Fruit fly (Drosophila melanogaster): ENCODE measurements around the gene Eh.

The Eh gene

dm6 chr3R:17430481-17430880 is 18.2 kb downstream of the Eh start (continued):
- TF ChIP-seq CG11294 (GFP tag; IDR thresholded peaks at IDR 0.05) (peak; percentile 30; the same call in 1 of the 2 replicates), net (GFP tag; optimal IDR thresholded peaks at IDR 0.05) (peak; percentile 23), CG4318 (GFP tag; optimal IDR thresholded peaks at IDR 0.05) (peak; percentile 27), lz (GFP tag; optimal IDR thresholded peaks at IDR 0.05) (no peak), CG3919 (GFP tag; optimal IDR thresholded peaks at IDR 0.05) (peak; percentile 8), Gug (GFP tag; IDR thresholded peaks at IDR 0.05) (peak; percentile 40; the same call in 1 of the 2 replicates), topi (GFP tag; optimal IDR thresholded peaks at IDR 0.05) (no peak), CG7368 (GFP tag; optimal IDR thresholded peaks at IDR 0.05) (no peak)

- TF ChIP-seq Met (GFP tag; optimal IDR thresholded peaks at IDR 0.05) (no peak), CG15336 (GFP tag; IDR thresholded peaks at IDR 0.05) (no peak), CG7368 (GFP tag; optimal IDR thresholded peaks at IDR 0.05) (no peak), Hr39 (GFP tag; optimal IDR thresholded peaks at IDR 0.05) (no peak)
Measured at dm6 chr3R:17426265-17426664, 22.4 kb downstream of the Eh start.

dm6 chr3R:17425417-17425915 is 23.2 kb downstream of the Eh start, which contains the start of gene cysu:
Gene cysu (plus strand): TSS chr3R:17425768.
- TF ChIP-seq Hr38 (GFP tag; optimal IDR thresholded peaks at IDR 0.05) (no peak), fkh (GFP tag; optimal IDR thresholded peaks at IDR 0.05) (no peak), Gug (GFP tag; IDR thresholded peaks at IDR 0.05) (no peak), Ets21C (GFP tag; optimal IDR thresholded peaks at IDR 0.05) (no peak), CG10669 (GFP tag; optimal IDR thresholded peaks at IDR 0.05) (no peak), CG8119 (GFP tag; IDR thresholded peaks at IDR 0.05) (0 out of 3 replicates have a peak, but pooled peaks have one; percentile 19), svp (GFP tag) (peak; percentile 35), acj6 (GFP tag; optimal IDR thresholded peaks at IDR 0.05) (no peak), CG4318 (GFP tag; optimal IDR thresholded peaks at IDR 0.05) (no peak)

DNA sequence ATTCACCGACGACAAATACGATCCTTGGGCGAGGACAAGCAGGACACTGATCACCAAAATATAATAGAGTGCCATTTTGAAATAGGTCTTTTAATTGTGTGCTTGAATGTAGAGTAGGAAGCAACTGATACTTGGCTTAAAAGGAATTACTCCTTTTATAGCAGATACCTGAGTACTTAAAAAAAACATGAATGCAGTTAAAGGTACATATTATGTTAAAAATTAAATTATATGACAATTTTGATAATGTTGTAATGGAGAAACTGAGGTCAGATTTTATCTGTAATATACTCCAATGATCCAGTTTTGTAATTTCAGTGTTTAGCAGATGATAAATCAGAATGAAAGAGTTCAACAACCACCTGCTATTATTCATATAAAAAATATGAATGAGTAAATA is 26.6 kb downstream of the Eh start, which contains the start of gene CG14332:
Gene CG14332 (minus strand): TSS at position 101 of the 400 bp plus-strand sequence.
- TF ChIP-seq Ets96B (tag; optimal IDR thresholded peaks at IDR 0.05) (no peak), CG8632 (GFP tag; optimal IDR thresholded peaks at IDR 0.05) (no peak), fd85E (GFP tag; optimal IDR thresholded peaks at IDR 0.05) (no peak), net (GFP tag; optimal IDR thresholded peaks at IDR 0.05) (no peak), CG1621 (tag; optimal IDR thresholded peaks at IDR 0.05) (no peak), CG6808 (GFP tag; optimal IDR thresholded peaks at IDR 0.05) (no peak), fd59A (GFP tag; optimal IDR thresholded peaks at IDR 0.05) (no peak), salr (GFP tag; optimal IDR thresholded peaks at IDR 0.05) (no peak), vri (GFP tag; optimal IDR thresholded peaks at IDR 0.05) (no peak), Sox15 (GFP tag; optimal IDR thresholded peaks at IDR 0.05) (no peak), eg (GFP tag; IDR thresholded peaks at IDR 0.05) (no peak), svp (GFP tag) (no peak), fkh (GFP tag; optimal IDR thresholded peaks at IDR 0.05) (no peak), CG6792 (GFP tag; optimal IDR thresholded peaks at IDR 0.05) (no peak), CG31627 (GFP tag; optimal IDR thresholded peaks at IDR 0.05) (no peak), CG32006 (GFP tag; optimal IDR thresholded peaks at IDR 0.05) (no peak), CG10631 (GFP tag; optimal IDR thresholded peaks at IDR 0.05) (no peak), CG11902 (GFP tag; optimal IDR thresholded peaks at IDR 0.05) (no peak), CG11294 (GFP tag; IDR thresholded peaks at IDR 0.05) (no peak), CG7368 (GFP tag; optimal IDR thresholded peaks at IDR 0.05) (no peak)

- TF ChIP-seq CG1621 (tag; optimal IDR thresholded peaks at IDR 0.05), result no peak
- TF ChIP-seq pdm3 (GFP tag; optimal IDR thresholded peaks at IDR 0.05), result no peak
- no peak for TF ChIP-seq dac (GFP tag; optimal IDR thresholded peaks at IDR 0.05)
- no peak for TF ChIP-seq acj6 (GFP tag; optimal IDR thresholded peaks at IDR 0.05)
- TF ChIP-seq CG8632 (GFP tag; optimal IDR thresholded peaks at IDR 0.05), result no peak
- TF ChIP-seq Ets96B (tag; optimal IDR thresholded peaks at IDR 0.05), result no peak
- no peak for TF ChIP-seq Hr38 (GFP tag; optimal IDR thresholded peaks at IDR 0.05)
- no peak for TF ChIP-seq dsx (GFP tag; optimal IDR thresholded peaks at IDR 0.05; ENCODE audit: poor library complexity, severe bottlenecking)
- TF ChIP-seq fd85E (GFP tag; optimal IDR thresholded peaks at IDR 0.05), result no peak
- TF ChIP-seq CG7368 (GFP tag; optimal IDR thresholded peaks at IDR 0.05), result no peak
- TF ChIP-seq CG6792 (GFP tag; optimal IDR thresholded peaks at IDR 0.05), result no peak
- no peak for TF ChIP-seq vri (GFP tag; optimal IDR thresholded peaks at IDR 0.05)
- TF ChIP-seq spab (GFP tag; optimal IDR thresholded peaks at IDR 0.05), result no peak
- no peak for TF ChIP-seq Gug (GFP tag; IDR thresholded peaks at IDR 0.05)
- no peak for TF ChIP-seq Sox102F (GFP tag; optimal IDR thresholded peaks at IDR 0.05)
Measured at dm6 chr3R:17420338-17420737, 28.3 kb downstream of the Eh start, which contains the start of gene CG42835. Gene CG42835 (plus strand): TSS chr3R:17420638.

All from whole organism, prepupa.